Fruit fly (Drosophila melanogaster) whole organism: Measurements from ENCODE around the gene Pp1-13C.

ENCODE experiments used
- CG8478 ChIP-seq: fragments of >200 bp; optimal IDR thresholded peaks from 2 replicates; lab custom pipeline; 2018; ENCODE audit warnings: inconsistent platforms
- Dll ChIP-seq: fragments of >200 bp; optimal IDR thresholded peaks from 2 replicates; lab custom pipeline; 2017
- EcR ChIP-seq, 2 experiments: fragments of >200 bp; optimal IDR thresholded peaks; 2 replicates each; lab custom pipeline; 2017; ENCODE audit warnings: missing biosample characterization in 2 of 2, missing genetic modification characterization in 2 of 2, missing genetic modification reagents in 2 of 2
- pan ChIP-seq: fragments of >200 bp; optimal IDR thresholded peaks from 2 replicates; lab custom pipeline; 2017
- psq ChIP-seq: fragments of >200 bp; optimal IDR thresholded peaks from 2 replicates; lab custom pipeline; 2017
- usp ChIP-seq: fragments of >200 bp; optimal IDR thresholded peaks from 2 replicates; lab custom pipeline; 2017; ENCODE audit warnings: missing biosample characterization, missing genetic modification characterization, mixed read lengths

Pp1-13C gene

dm6 chrX:15360961-15361360 is at the start of gene Pp1-13C:
Pp1-13C (minus strand) TSS chrX:15361061.
- TF ChIP-seq usp (GFP tag; lab: Kevin White, UChicago): no peak
- TF ChIP-seq psq (lab: Kevin White, UChicago): no peak
- no peak for TF ChIP-seq EcR (GFP tag; optimal IDR thresholded peaks at IDR 0.05; lab: Kevin White, UChicago)
- no peak for TF ChIP-seq pan (lab: Kevin White, UChicago)
- TF ChIP-seq CG8478 (lab: Kevin White, UChicago): no peak
- TF ChIP-seq Dll (lab: Kevin White, UChicago): no peak

DNA sequence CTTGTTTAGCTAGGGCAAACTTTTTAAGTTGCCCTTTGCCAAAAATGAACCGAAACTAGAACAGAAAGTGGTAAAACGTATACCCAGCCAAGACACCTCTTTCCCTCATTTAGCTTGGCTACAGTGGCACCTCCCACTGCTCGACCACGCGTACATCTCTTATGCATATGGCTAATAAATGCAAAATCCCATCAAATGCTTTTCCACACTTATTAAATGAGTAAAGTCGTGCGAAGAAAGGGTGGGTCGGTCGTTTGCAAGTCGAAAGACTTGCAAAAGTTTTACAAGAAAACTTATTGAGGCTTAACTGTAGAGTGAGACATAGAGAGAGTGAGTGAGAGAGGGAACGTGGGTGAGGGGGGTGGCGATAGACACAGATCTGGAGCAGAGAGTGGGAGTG is 46.0 kb upstream of the Pp1-13C start:
- TF ChIP-seq Dll (lab: Kevin White, UChicago) (no peak), EcR (GFP tag; optimal IDR thresholded peaks at IDR 0.05; lab: Kevin White, UChicago) (no peak), psq (lab: Kevin White, UChicago) (no peak), usp (GFP tag; lab: Kevin White, UChicago) (no peak), CG8478 (lab: Kevin White, UChicago) (no peak), pan (lab: Kevin White, UChicago) (no peak)

- TF ChIP-seq EcR (GFP tag; optimal IDR thresholded peaks at IDR 0.05; lab: Kevin White, UChicago) (no peak), CG8478 (lab: Kevin White, UChicago) (no peak), pan (lab: Kevin White, UChicago) (no peak)
Observed at dm6 chrX:15401861-15402260, 41.0 kb upstream of the Pp1-13C start.

- TF ChIP-seq CG8478 (lab: Kevin White, UChicago): no peak
- no peak for TF ChIP-seq pan (lab: Kevin White, UChicago)
- no peak for TF ChIP-seq Dll (lab: Kevin White, UChicago)
- no peak for TF ChIP-seq EcR (GFP tag; optimal IDR thresholded peaks at IDR 0.05; lab: Kevin White, UChicago)
- TF ChIP-seq psq (lab: Kevin White, UChicago): no peak
- TF ChIP-seq usp (GFP tag; lab: Kevin White, UChicago): no peak
Observed at dm6 chrX:15387344-15387743, 26.5 kb upstream of the Pp1-13C start.

DNA sequence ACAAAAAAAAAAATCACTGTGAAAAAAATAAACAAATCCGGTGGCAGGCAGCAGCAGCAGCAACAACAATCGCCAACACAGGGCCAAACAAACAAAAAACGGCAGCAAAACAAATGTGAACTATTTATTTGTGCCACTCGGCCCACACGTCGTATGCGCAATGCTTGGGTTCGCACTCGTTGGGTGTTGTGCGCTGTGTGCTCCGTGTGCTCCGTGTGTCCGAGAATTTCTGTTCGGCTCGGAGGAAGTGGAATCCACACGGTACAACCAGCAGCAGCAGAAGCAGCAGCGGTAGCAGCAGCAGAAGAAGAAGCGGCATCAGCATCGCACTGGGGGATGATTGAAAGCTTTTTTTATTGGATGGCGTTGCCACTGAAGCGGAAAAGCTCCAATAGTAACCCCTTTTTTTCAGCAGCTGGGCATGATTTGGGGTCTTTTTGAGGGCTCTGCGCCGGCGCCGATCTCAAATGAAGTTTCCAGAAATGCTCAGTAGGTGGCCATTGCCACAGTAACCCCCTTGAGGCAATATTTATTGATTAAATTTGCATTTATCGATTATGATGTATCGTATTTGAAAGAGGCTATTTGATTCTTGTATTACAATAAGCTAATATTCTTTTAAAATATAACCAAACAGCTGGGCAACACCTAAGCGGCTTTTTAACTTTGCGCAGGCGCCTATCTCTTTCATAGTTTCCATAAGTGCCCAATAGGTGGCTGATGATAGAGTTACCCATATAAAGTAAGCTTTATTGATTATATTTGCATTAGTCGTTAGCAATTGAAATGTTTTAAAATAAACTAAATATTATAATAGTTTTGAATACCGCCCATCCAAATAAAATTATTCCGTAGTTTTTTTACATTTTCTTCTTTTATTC is 24.6 kb upstream of the Pp1-13C start, which contains the start of gene CG9164:
TSS of gene CG9164 (minus strand) at position 266 of the 881 bp plus-strand sequence.
- TF ChIP-seq Dll (lab: Kevin White, UChicago) (no peak), psq (lab: Kevin White, UChicago) (no peak), pan (lab: Kevin White, UChicago) (no peak), CG8478 (lab: Kevin White, UChicago) (no peak), usp (GFP tag; lab: Kevin White, UChicago) (no peak), EcR (GFP tag; optimal IDR thresholded peaks at IDR 0.05; lab: Kevin White, UChicago) (no peak)

dm6 chrX:15383513-15384373 is 22.9 kb upstream of the Pp1-13C start:
- no peak for TF ChIP-seq usp (GFP tag; lab: Kevin White, UChicago)
- no peak for TF ChIP-seq pan (lab: Kevin White, UChicago)
- no peak for TF ChIP-seq EcR (GFP tag; optimal IDR thresholded peaks at IDR 0.05; lab: Kevin White, UChicago)
- TF ChIP-seq psq (lab: Kevin White, UChicago): no peak
- no peak for TF ChIP-seq CG8478 (lab: Kevin White, UChicago)
- no peak for TF ChIP-seq Dll (lab: Kevin White, UChicago)

DNA sequence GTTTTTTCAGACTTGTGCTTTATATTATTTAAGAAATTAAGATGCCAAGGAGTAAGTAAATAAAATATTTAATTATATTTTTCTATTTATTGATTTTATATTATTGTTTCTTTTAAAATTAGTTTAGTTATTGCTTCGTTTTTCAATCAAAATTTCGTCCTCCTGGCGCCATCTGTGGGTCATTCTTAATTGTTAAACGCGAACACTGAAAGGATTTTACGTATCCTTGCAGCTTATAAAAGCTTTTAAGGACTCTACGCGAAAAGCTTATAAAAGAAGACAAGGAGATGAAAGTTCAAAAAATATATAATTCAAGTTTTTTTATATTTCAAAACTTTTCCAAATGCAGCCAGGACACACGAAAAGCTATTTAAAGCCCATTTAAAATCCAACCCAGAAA is 19.3 kb upstream of the Pp1-13C start:
- TF ChIP-seq Dll (lab: Kevin White, UChicago) (no peak), pan (lab: Kevin White, UChicago) (no peak), CG8478 (lab: Kevin White, UChicago) (no peak), psq (lab: Kevin White, UChicago) (no peak), EcR (GFP tag; optimal IDR thresholded peaks at IDR 0.05; lab: Kevin White, UChicago) (no peak), usp (GFP tag; lab: Kevin White, UChicago) (no peak)

- no peak for TF ChIP-seq EcR (GFP tag; optimal IDR thresholded peaks at IDR 0.05; lab: Kevin White, UChicago)
- TF ChIP-seq psq (lab: Kevin White, UChicago): no peak
- no peak for TF ChIP-seq Dll (lab: Kevin White, UChicago)
- no peak for TF ChIP-seq usp (GFP tag; lab: Kevin White, UChicago)
- TF ChIP-seq CG8478 (lab: Kevin White, UChicago): no peak
- TF ChIP-seq pan (lab: Kevin White, UChicago): no peak
Observed at dm6 chrX:15379014-15379491, 18.2 kb upstream of the Pp1-13C start, which contains the start of gene acj6. acj6 (minus strand) TSS chrX:15379064.

dm6 chrX:15370103-15370502 is 9.2 kb upstream of the Pp1-13C start:
- TF ChIP-seq usp (GFP tag; lab: Kevin White, UChicago) (no peak), CG8478 (lab: Kevin White, UChicago) (no peak), EcR (GFP tag; optimal IDR thresholded peaks at IDR 0.05; lab: Kevin White, UChicago) (no peak), pan (lab: Kevin White, UChicago) (no peak), psq (lab: Kevin White, UChicago) (no peak), Dll (lab: Kevin White, UChicago) (no peak)

dm6 chrX:15364467-15364866 is 3.6 kb upstream of the Pp1-13C start:
- TF ChIP-seq pan (lab: Kevin White, UChicago): no peak
- no peak for TF ChIP-seq CG8478 (lab: Kevin White, UChicago)
- no peak for TF ChIP-seq psq (lab: Kevin White, UChicago)
- no peak for TF ChIP-seq Dll (lab: Kevin White, UChicago)
- TF ChIP-seq usp (GFP tag; lab: Kevin White, UChicago): no peak
- no peak for TF ChIP-seq EcR (GFP tag; optimal IDR thresholded peaks at IDR 0.05; lab: Kevin White, UChicago)
